Worm (Caenorhabditis elegans): Measurements from ENCODE around the gene H24K24.2.

H24K24.2 gene

DNA sequence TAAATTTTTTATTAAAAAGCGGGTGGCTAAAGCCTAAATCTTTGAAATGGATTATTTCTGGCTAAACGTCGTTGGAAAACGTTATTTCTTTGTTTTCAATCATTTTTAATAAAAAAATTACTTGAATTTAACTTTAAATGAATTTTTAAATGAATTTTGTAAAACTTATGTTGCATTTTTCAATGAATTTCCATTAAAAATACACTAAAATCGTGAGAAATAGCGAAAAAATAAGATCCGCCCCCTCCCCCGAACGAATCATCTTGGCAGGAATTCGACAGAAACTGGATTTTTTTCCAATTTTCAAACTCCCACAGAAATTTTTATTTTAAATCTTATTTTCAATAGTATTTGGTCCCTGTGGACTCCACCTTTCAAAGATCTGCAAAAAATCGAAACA is 38.4 kb upstream of the H24K24.2 start, which contains the start of gene srg-53:
srg-53 (plus strand) TSS at position 301 of the 400 bp plus-strand sequence.
- TF ChIP-seq nhr-28 (tag; optimal IDR thresholded peaks at IDR 0.05) = no peak
- no peak for TF ChIP-seq tbx-8 (GFP tag; optimal IDR thresholded peaks at IDR 0.05)
- no peak for TF ChIP-seq ceh-83 (GFP tag; optimal IDR thresholded peaks at IDR 0.05)
- TF ChIP-seq sem-2 (GFP tag; optimal IDR thresholded peaks at IDR 0.05) = no peak
- no peak for TF ChIP-seq ceh-43 (GFP tag; optimal IDR thresholded peaks at IDR 0.05)
- no peak for TF ChIP-seq ham-2 (GFP tag; optimal IDR thresholded peaks at IDR 0.05)
- TF ChIP-seq nhr-2 (tag; optimal IDR thresholded peaks at IDR 0.05) = no peak
- TF ChIP-seq blmp-1 (tag; optimal IDR thresholded peaks at IDR 0.05) = no peak
- TF ChIP-seq sptf-1 (tag; optimal IDR thresholded peaks at IDR 0.05) = no peak
- TF ChIP-seq lin-32 (GFP tag; optimal IDR thresholded peaks at IDR 0.05) = no peak
- no peak for TF ChIP-seq unc-120 (tag; optimal IDR thresholded peaks at IDR 0.05; ENCODE audit: poor library complexity, severe bottlenecking)
- TF ChIP-seq lsy-2 (tag; optimal IDR thresholded peaks at IDR 0.05) = no peak
- TF ChIP-seq nhr-12 (tag; optimal IDR thresholded peaks at IDR 0.05) = no peak
- TF ChIP-seq M03D4.4 (tag; optimal IDR thresholded peaks at IDR 0.05) = no peak
- no peak for TF ChIP-seq flh-1 (GFP tag; optimal IDR thresholded peaks at IDR 0.05)
- TF ChIP-seq ztf-11 (tag; optimal IDR thresholded peaks at IDR 0.05) = no peak
- TF ChIP-seq nhr-237 (tag; optimal IDR thresholded peaks at IDR 0.05) = no peak

DNA sequence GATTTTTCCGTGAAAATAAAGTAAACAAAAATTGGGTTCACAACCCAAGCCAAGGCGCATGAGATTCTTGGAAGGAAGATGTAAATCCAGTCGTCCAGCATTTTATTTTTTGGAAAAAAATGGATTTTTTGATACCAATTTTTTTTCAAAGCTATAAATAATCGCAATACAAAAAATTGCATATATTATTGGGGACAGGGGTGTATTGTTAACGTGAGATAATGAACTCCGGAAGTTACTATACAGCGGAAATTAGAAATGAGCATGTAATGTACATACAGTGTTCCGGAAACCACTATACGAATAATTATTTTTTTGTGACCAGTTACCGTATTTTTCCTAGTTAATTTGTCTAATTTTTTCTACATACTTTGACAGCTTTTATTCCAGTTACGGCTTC is 33.3 kb upstream of the H24K24.2 start, which contains the start of gene srj-38:
srj-38 (minus strand) TSS at position 101 of the 400 bp plus-strand sequence.
- TF ChIP-seq blmp-1 (tag; optimal IDR thresholded peaks at IDR 0.05) (no peak), sptf-1 (tag; optimal IDR thresholded peaks at IDR 0.05) (no peak), zip-8 (tag; optimal IDR thresholded peaks at IDR 0.05) (no peak), nhr-12 (tag; optimal IDR thresholded peaks at IDR 0.05) (no peak), ceh-83 (GFP tag; optimal IDR thresholded peaks at IDR 0.05) (no peak), lin-32 (GFP tag; optimal IDR thresholded peaks at IDR 0.05) (no peak), snpc-4 (tag; optimal IDR thresholded peaks at IDR 0.05) (no peak), ceh-39 (tag; optimal IDR thresholded peaks at IDR 0.05) (no peak), flh-1 (GFP tag; optimal IDR thresholded peaks at IDR 0.05) (no peak), M03D4.4 (tag; optimal IDR thresholded peaks at IDR 0.05) (no peak), nhr-237 (tag; optimal IDR thresholded peaks at IDR 0.05) (no peak)

DNA sequence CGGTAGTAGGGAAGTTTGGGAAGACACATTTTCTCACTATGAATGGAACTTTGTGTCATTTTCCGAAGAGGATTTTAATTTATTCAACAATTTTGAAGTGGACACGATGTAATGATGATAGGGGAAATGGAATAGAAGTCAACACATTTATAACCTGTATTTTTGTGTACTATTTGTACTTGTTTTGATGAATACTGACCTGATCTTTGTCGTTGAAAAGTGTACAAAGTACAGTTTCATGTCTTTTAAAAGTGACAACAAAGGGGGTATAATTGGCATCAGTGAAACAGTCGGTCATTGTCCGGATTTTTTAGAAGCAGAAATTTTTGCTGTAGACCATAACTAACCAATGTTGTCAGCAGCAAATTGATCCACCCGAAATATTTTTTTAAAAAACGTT is 28.4 kb upstream of the H24K24.2 start, which contains the start of gene T02B11.6:
T02B11.6 (minus strand) TSS at position 101 of the 400 bp plus-strand sequence.
- TF ChIP-seq mep-1 (tag; optimal IDR thresholded peaks at IDR 0.05) (no peak), lsy-2 (tag; optimal IDR thresholded peaks at IDR 0.05) (no peak), elt-1 (tag; optimal IDR thresholded peaks at IDR 0.05; ENCODE audit: borderline replicate concordance, insufficient read depth) (no peak), zip-8 (tag; optimal IDR thresholded peaks at IDR 0.05) (no peak), sptf-1 (tag; optimal IDR thresholded peaks at IDR 0.05) (no peak), unc-39 (tag; optimal IDR thresholded peaks at IDR 0.05) (no peak), ceh-43 (GFP tag; optimal IDR thresholded peaks at IDR 0.05) (no peak), nhr-237 (tag; optimal IDR thresholded peaks at IDR 0.05) (no peak), unc-120 (tag; optimal IDR thresholded peaks at IDR 0.05; ENCODE audit: poor library complexity, severe bottlenecking) (no peak), snpc-4 (tag; optimal IDR thresholded peaks at IDR 0.05) (no peak), hlh-1 (tag; optimal IDR thresholded peaks at IDR 0.05) (no peak), mls-2 (tag; optimal IDR thresholded peaks at IDR 0.05) (no peak), lin-32 (GFP tag; optimal IDR thresholded peaks at IDR 0.05) (no peak), pha-4 (tag; optimal IDR thresholded peaks at IDR 0.05) (no peak), unc-62 (GFP tag; optimal IDR thresholded peaks at IDR 0.05) (no peak), flh-1 (GFP tag; optimal IDR thresholded peaks at IDR 0.05) (no peak), bed-3 (GFP tag; optimal IDR thresholded peaks at IDR 0.05) (no peak), lin-13 (tag; optimal IDR thresholded peaks at IDR 0.05) (no peak), drap-1 (GFP tag; optimal IDR thresholded peaks at IDR 0.05) (no peak), cnd-1 (tag; optimal IDR thresholded peaks at IDR 0.05) (no peak)

DNA sequence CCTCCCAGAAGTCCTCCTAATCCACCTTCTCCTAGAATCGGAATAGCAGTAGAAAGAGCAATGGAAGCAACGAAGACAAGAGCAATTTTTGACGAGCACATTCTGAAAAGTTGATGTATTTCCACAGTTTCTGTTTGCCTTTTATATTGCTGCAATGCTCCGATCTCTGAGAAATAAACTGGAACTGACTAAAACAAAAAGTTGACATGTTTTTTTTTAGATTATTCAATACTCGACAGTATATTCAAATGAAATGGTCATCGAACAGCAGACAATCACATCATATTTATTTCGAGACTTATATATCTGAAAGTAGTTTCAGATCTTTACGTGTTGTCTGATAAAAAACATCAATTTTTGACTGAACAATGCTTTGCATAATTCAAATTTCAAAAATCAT is 27.2 kb upstream of the H24K24.2 start, which contains the start of gene srlf-21:
srlf-21 (minus strand) TSS at position 101 of the 400 bp plus-strand sequence.
- TF ChIP-seq mls-2 (tag; optimal IDR thresholded peaks at IDR 0.05) (no peak), ces-1 (GFP tag; optimal IDR thresholded peaks at IDR 0.05) (no peak), pha-4 (tag; optimal IDR thresholded peaks at IDR 0.05) (no peak), lsy-2 (tag; optimal IDR thresholded peaks at IDR 0.05) (no peak), elt-1 (tag; optimal IDR thresholded peaks at IDR 0.05; ENCODE audit: borderline replicate concordance, insufficient read depth) (no peak), unc-39 (tag; optimal IDR thresholded peaks at IDR 0.05) (no peak), ceh-43 (GFP tag; optimal IDR thresholded peaks at IDR 0.05) (no peak), nhr-2 (tag; optimal IDR thresholded peaks at IDR 0.05) (no peak), M03D4.4 (tag; optimal IDR thresholded peaks at IDR 0.05) (no peak), mab-5 (tag; optimal IDR thresholded peaks at IDR 0.05) (no peak), sptf-1 (tag; optimal IDR thresholded peaks at IDR 0.05) (no peak), unc-62 (GFP tag; optimal IDR thresholded peaks at IDR 0.05) (no peak), hlh-1 (tag; optimal IDR thresholded peaks at IDR 0.05) (no peak), elt-3 (tag; optimal IDR thresholded peaks at IDR 0.05) (no peak), nhr-28 (tag; optimal IDR thresholded peaks at IDR 0.05) (no peak), lin-13 (tag; optimal IDR thresholded peaks at IDR 0.05) (no peak), ztf-11 (tag; optimal IDR thresholded peaks at IDR 0.05) (no peak), tbx-8 (GFP tag; optimal IDR thresholded peaks at IDR 0.05) (no peak), ham-2 (GFP tag; optimal IDR thresholded peaks at IDR 0.05) (no peak), mep-1 (tag; optimal IDR thresholded peaks at IDR 0.05) (no peak)

All from whole organism, mixed stage, embryonic.